Fruit fly (Drosophila melanogaster) whole organism, embryonic: ENCODE data around the gene CG6195.

Experiments used
- Abd-B ChIP-seq: fragments of 200-800 bp; sonication (Bioruptor generic); optimal IDR thresholded peaks from 2 replicates; lab custom pipeline; 2018; ENCODE audit warnings: missing biosample characterization, mild to moderate bottlenecking, missing genetic modification characterization, moderate library complexity
- BtbVII ChIP-seq: fragments of 200-800 bp; sonication (Bioruptor generic); optimal IDR thresholded peaks from 3 replicates; lab custom pipeline; 2017; ENCODE audit warnings: missing biosample characterization, mild to moderate bottlenecking, missing genetic modification characterization
- CG1024 ChIP-seq: fragments of 200-800 bp; sonication (Bioruptor generic); IDR thresholded peaks from 2 replicates; pipeline ENCODE4 v1.3.6; 2022; ENCODE audit warnings: missing biosample characterization, missing genetic modification characterization
- CG10321 ChIP-seq: fragments of 200-800 bp; sonication (Bioruptor generic); IDR thresholded peaks from 2 replicates; pipeline ENCODE4 v1.3.6; 2022; ENCODE audit warnings: missing biosample characterization, missing genetic modification characterization
- CG11093 ChIP-seq: fragments of 200-800 bp; sonication (Bioruptor generic); IDR thresholded peaks from 3 replicates; pipeline ENCODE4 v1.3.6; 2022; ENCODE audit warnings: missing biosample characterization, missing genetic modification characterization
- CG11696 ChIP-seq: fragments of 200-800 bp; sonication (Bioruptor generic); IDR thresholded peaks from 2 replicates; pipeline ENCODE4 v1.3.6; 2022; ENCODE audit warnings: missing biosample characterization, missing genetic modification characterization
- CG14050 ChIP-seq: fragments of 200-800 bp; sonication (Bioruptor generic); IDR thresholded peaks from 3 replicates; pipeline ENCODE4 v1.3.6; 2022; ENCODE audit warnings: missing biosample characterization, missing genetic modification characterization
- CG14860 ChIP-seq: fragments of 200-800 bp; sonication (Bioruptor generic); IDR thresholded peaks from 3 replicates; pipeline ENCODE4 v1.3.6; 2022; ENCODE audit warnings: missing biosample characterization, missing genetic modification characterization; ENCODE audit not compliant: partially characterized antibody
- CG15514 ChIP-seq: fragments of 200-800 bp; sonication (Bioruptor generic); optimal IDR thresholded peaks from 3 replicates; lab custom pipeline; 2017; ENCODE audit warnings: missing biosample characterization, missing genetic modification characterization, mild to moderate bottlenecking, moderate library complexity, missing genetic modification reagents
- CG17328 ChIP-seq: fragments of 200-800 bp; sonication (Bioruptor generic); IDR thresholded peaks from 2 replicates; pipeline ENCODE4 v1.3.6; 2022; ENCODE audit warnings: missing biosample characterization, missing genetic modification characterization
- CG17385 ChIP-seq: fragments of 200-800 bp; sonication (Bioruptor generic); optimal IDR thresholded peaks from 3 replicates; lab custom pipeline; 2018; ENCODE audit warnings: missing biosample characterization, mild to moderate bottlenecking, missing genetic modification characterization
- CG2116 ChIP-seq: fragments of 200-800 bp; sonication (Bioruptor generic); optimal IDR thresholded peaks from 3 replicates; lab custom pipeline; 2018; ENCODE audit warnings: missing biosample characterization, mild to moderate bottlenecking, missing genetic modification characterization
- CG2678 ChIP-seq: fragments of 200-800 bp; sonication (Bioruptor generic); optimal IDR thresholded peaks from 3 replicates; lab custom pipeline; 2019; ENCODE audit warnings: missing biosample characterization, mild to moderate bottlenecking, missing genetic modification characterization, moderate library complexity
- CG3838 ChIP-seq: fragments of 200-800 bp; sonication (Bioruptor generic); optimal IDR thresholded peaks from 3 replicates; lab custom pipeline; 2016; ENCODE audit warnings: missing biosample characterization, missing genetic modification characterization
- CG4404 ChIP-seq: fragments of 200-800 bp; sonication (Bioruptor generic); IDR thresholded peaks from 2 replicates; pipeline ENCODE4 v1.3.6; 2022; ENCODE audit warnings: missing biosample characterization, missing genetic modification characterization
- CG4854 ChIP-seq: fragments of 200-800 bp; sonication (Bioruptor generic); optimal IDR thresholded peaks from 2 replicates; lab custom pipeline; 2016; ENCODE audit warnings: missing biosample characterization, missing genetic modification characterization, inconsistent platforms
- CG5953 ChIP-seq: fragments of 200-800 bp; sonication (Bioruptor generic); IDR thresholded peaks from 2 replicates; pipeline ENCODE4 v1.3.6; 2022; ENCODE audit warnings: missing biosample characterization, missing genetic modification characterization
- D ChIP-seq, 2 experiments: fragments of 200-800 bp in 1 of 2; fragments of >200 bp in 1 of 2; sonication (Bioruptor generic) in 1 of 2; optimal IDR thresholded peaks; 2 replicates in 1 of 2; 3 replicates in 1 of 2; lab custom pipeline; 2017; ENCODE audit warnings: mild to moderate bottlenecking in 1 of 2, missing biosample characterization in 1 of 2, missing genetic modification characterization in 1 of 2, missing genetic modification reagents in 1 of 2
- D19B ChIP-seq: fragments of 200-800 bp; sonication (Bioruptor generic); optimal IDR thresholded peaks from 2 replicates; lab custom pipeline; 2017; ENCODE audit warnings: missing biosample characterization, mild to moderate bottlenecking, missing genetic modification characterization
- Dfd ChIP-seq, 2 experiments: fragments of >200 bp; optimal IDR thresholded peaks; 2 replicates each; lab custom pipeline; 2017; ENCODE audit warnings: missing biosample characterization in 2 of 2, missing genetic modification characterization in 2 of 2
- E2f1 ChIP-seq: fragments of 200-800 bp; sonication (Bioruptor generic); IDR thresholded peaks from 2 replicates; pipeline ENCODE4 v1.3.6; 2022; ENCODE audit warnings: missing biosample characterization, missing genetic modification characterization
- E2f2 ChIP-seq: fragments of 200-800 bp; sonication (Bioruptor generic); IDR thresholded peaks from 2 replicates; pipeline ENCODE4 v1.3.6; 2022; ENCODE audit warnings: missing biosample characterization, missing genetic modification characterization
- HLH4C ChIP-seq: fragments of 200-800 bp; sonication (Bioruptor generic); IDR thresholded peaks from 3 replicates; pipeline ENCODE4 v1.3.6; 2022; ENCODE audit warnings: missing biosample characterization, missing genetic modification characterization; ENCODE audit not compliant: partially characterized antibody
- Hr3 ChIP-seq: fragments of 200-800 bp; sonication (Bioruptor generic); optimal IDR thresholded peaks from 3 replicates; lab custom pipeline; 2016; ENCODE audit warnings: missing biosample characterization, missing genetic modification characterization
- Neu2 ChIP-seq: fragments of 200-800 bp; sonication (Bioruptor generic); optimal IDR thresholded peaks from 3 replicates; lab custom pipeline; 2016; ENCODE audit warnings: missing biosample characterization, missing genetic modification characterization, borderline replicate concordance
- Nf-YA ChIP-seq: fragments of 200-800 bp; sonication (Bioruptor generic); IDR thresholded peaks from 2 replicates; pipeline ENCODE4 v1.3.6; 2022; ENCODE audit warnings: missing biosample characterization, missing genetic modification characterization
- Opbp ChIP-seq: fragments of 200-800 bp; sonication (Bioruptor generic); IDR thresholded peaks from 3 replicates; pipeline ENCODE4 v1.3.6; 2022; ENCODE audit warnings: missing biosample characterization, missing genetic modification characterization; ENCODE audit not compliant: partially characterized antibody
- Sry-δ ChIP-seq: fragments of 200-800 bp; sonication (Bioruptor generic); optimal IDR thresholded peaks from 2 replicates; lab custom pipeline; 2016; ENCODE audit warnings: missing biosample characterization, missing genetic modification characterization
- ara ChIP-seq: fragments of 200-800 bp; sonication (Bioruptor generic); IDR thresholded peaks from 2 replicates; pipeline ENCODE4 v1.3.6; 2022; ENCODE audit warnings: missing biosample characterization, missing genetic modification characterization
- bowl ChIP-seq: fragments of 200-800 bp; sonication (Bioruptor generic); IDR thresholded peaks from 2 replicates; pipeline ENCODE4 v1.3.6; 2022; ENCODE audit warnings: missing biosample characterization, missing genetic modification characterization
- chinmo ChIP-seq: fragments of 200-800 bp; sonication (Bioruptor generic); IDR thresholded peaks from 4 replicates; pipeline ENCODE4 v1.3.6; 2022; ENCODE audit warnings: missing biosample characterization, missing genetic modification characterization; ENCODE audit not compliant: partially characterized antibody
- ci ChIP-seq: fragments of 200-800 bp; sonication (Bioruptor generic); IDR thresholded peaks from 3 replicates; pipeline ENCODE4 v1.3.6; 2022; ENCODE audit warnings: missing biosample characterization, missing genetic modification characterization
- crc ChIP-seq: fragments of 200-800 bp; sonication (Bioruptor generic); optimal IDR thresholded peaks from 2 replicates; lab custom pipeline; 2016; ENCODE audit warnings: missing biosample characterization, missing genetic modification characterization
- dpn ChIP-seq, 2 experiments: fragments of 200-800 bp; sonication (Bioruptor generic); optimal IDR thresholded peaks; 3 replicates each; lab custom pipeline; 2016; ENCODE audit warnings: missing biosample characterization in 2 of 2, missing genetic modification characterization in 2 of 2
- gem ChIP-seq: fragments of 200-800 bp; sonication (Bioruptor generic); optimal IDR thresholded peaks from 2 replicates; lab custom pipeline; 2019; ENCODE audit warnings: missing biosample characterization, mild to moderate bottlenecking, missing genetic modification characterization, moderate library complexity
- inv ChIP-seq: fragments of 200-800 bp; sonication (Bioruptor generic); IDR thresholded peaks from 2 replicates; pipeline ENCODE4 v1.3.6; 2022; ENCODE audit warnings: missing biosample characterization, missing genetic modification characterization; ENCODE audit not compliant: partially characterized antibody
- mirr ChIP-seq: fragments of 200-800 bp; sonication (Bioruptor generic); optimal IDR thresholded peaks from 3 replicates; lab custom pipeline; 2018; ENCODE audit warnings: missing biosample characterization, mild to moderate bottlenecking, missing genetic modification characterization
- nau ChIP-seq: fragments of 200-800 bp; sonication (Bioruptor generic); optimal IDR thresholded peaks from 3 replicates; lab custom pipeline; 2017; ENCODE audit warnings: missing biosample characterization, mild to moderate bottlenecking, missing genetic modification characterization, missing genetic modification reagents
- p53 ChIP-seq: fragments of 200-800 bp; sonication (Bioruptor generic); optimal IDR thresholded peaks from 2 replicates; lab custom pipeline; 2016; ENCODE audit warnings: missing biosample characterization, missing genetic modification characterization
- pan ChIP-seq, 4 experiments: fragments of >200 bp in 3 of 4; fragments of 200-800 bp in 1 of 4; sonication (Bioruptor generic) in 1 of 4; optimal IDR thresholded peaks in 3 of 4; IDR thresholded peaks in 1 of 4; 2 replicates each; pipeline versions ENCODE4 v1.3.6 to Lab custom; 2017 to 2022; ENCODE audit warnings: missing biosample characterization in 2 of 4, missing genetic modification characterization in 2 of 4, mixed read lengths in 1 of 4
- pzg ChIP-seq: fragments of 200-800 bp; sonication (Bioruptor generic); optimal IDR thresholded peaks from 3 replicates; lab custom pipeline; 2018; ENCODE audit warnings: missing biosample characterization, mild to moderate bottlenecking, missing genetic modification characterization, moderate library complexity
- seq ChIP-seq: fragments of 200-800 bp; sonication (Bioruptor generic); IDR thresholded peaks from 2 replicates; pipeline ENCODE4 v1.3.6; 2022; ENCODE audit warnings: missing biosample characterization, missing genetic modification characterization
- sim ChIP-seq: fragments of 200-800 bp; sonication (Bioruptor generic); IDR thresholded peaks from 2 replicates; pipeline ENCODE4 v1.3.6; 2022; ENCODE audit warnings: missing biosample characterization, missing genetic modification characterization
- sug ChIP-seq: fragments of 200-800 bp; optimal IDR thresholded peaks from 2 replicates; lab custom pipeline; 2019; ENCODE audit warnings: missing biosample characterization, mild to moderate bottlenecking, missing genetic modification characterization, moderate library complexity
- unpg ChIP-seq: fragments of 200-800 bp; sonication (Bioruptor generic); optimal IDR thresholded peaks from 3 replicates; lab custom pipeline; 2018; ENCODE audit warnings: missing biosample characterization, mild to moderate bottlenecking, missing genetic modification characterization, moderate library complexity
- vfl ChIP-seq: fragments of 200-800 bp; sonication (Bioruptor generic); optimal IDR thresholded peaks from 2 replicates; lab custom pipeline; 2016; ENCODE audit warnings: missing biosample characterization, missing genetic modification characterization
- zf30C ChIP-seq: fragments of 200-800 bp; sonication (Bioruptor generic); optimal IDR thresholded peaks from 3 replicates; lab custom pipeline; 2018; ENCODE audit warnings: missing biosample characterization, mild to moderate bottlenecking, missing genetic modification characterization

CG6195 gene

DNA sequence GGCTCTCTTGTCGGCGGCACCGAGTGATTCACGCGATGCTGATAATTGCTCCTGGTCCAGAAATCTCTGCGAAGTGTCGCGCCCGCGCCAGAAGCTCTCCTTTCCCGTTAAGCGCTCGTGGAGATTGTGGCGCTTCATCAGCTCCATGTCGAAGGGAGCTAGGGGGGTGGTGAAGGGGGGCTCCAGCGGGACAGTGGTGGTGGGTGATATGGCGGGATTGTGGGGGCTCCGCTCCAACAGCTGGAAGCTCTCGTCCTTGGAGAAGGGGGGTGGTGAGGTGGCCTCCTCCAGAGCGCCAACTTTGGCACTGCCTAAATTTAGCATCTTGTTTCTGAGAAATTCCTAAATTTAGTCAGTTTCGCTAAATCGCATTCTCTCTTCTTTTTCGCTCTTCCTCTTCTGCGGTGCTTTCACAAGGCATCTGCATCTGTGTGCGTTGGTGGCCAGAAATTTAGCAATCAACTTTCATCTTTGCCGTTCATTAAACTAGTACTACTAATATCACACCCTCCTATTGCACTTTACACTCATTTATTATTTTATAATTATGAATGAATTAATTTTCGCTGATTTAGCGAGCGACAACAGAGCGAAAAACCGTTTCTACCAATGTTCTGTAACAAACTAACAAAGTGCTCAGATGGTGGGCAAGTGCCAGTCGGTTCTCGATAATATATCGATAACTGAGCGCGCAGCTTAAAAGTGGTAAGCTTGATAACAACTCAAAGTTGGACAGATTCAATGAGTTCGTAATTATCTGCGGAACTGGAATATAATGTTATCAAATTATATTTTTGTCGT is 5.9 kb downstream of the CG6195 start, which contains the start of gene subdued (continued):
- TF ChIP-seq Dfd (GFP tag; optimal IDR thresholded peaks at IDR 0.05; lab: Kevin White, UChicago) (no peak), Nf-YA (GFP tag; lab: Robert Waterston, UW) (no peak), chinmo (0 out of 4 replicates have a peak, but pooled peaks have one; percentile 30), Hr3 (GFP tag; lab: Kevin White, UChicago) (no peak), Neu2 (GFP tag; lab: Kevin White, UChicago) (no peak), Opbp (peak; percentile 19; the same call in 2 of the 3 replicates), inv (GFP tag; lab: Robert Waterston, UW) (peak; percentile 30; the same call in 1 of the 2 replicates), zf30C (GFP tag; lab: Kevin White, UChicago) (no peak), CG15514 (GFP tag; lab: Kevin White, UChicago) (no peak), dpn (GFP tag; optimal IDR thresholded peaks at IDR 0.05; lab: Kevin White, UChicago) (no peak), ci (GFP tag; lab: Robert Waterston, UW) (peak; percentile 57; the same call in 1 of the 3 replicates), CG3838 (GFP tag; lab: Kevin White, UChicago) (no peak), mirr (GFP tag; lab: Kevin White, UChicago) (no peak), CG17385 (GFP tag; lab: Kevin White, UChicago) (peak; percentile 83), HLH4C (peak; percentile 65), sug (tag; lab: Kevin White, UChicago) (peak; percentile 32), E2f2 (GFP tag; lab: Robert Waterston, UW) (peak; percentile 90), CG2116 (GFP tag; lab: Kevin White, UChicago) (peak; percentile 71), seq (GFP tag; lab: Robert Waterston, UW) (0 out of 2 replicates have a peak, but pooled peaks have one; percentile 24), nau (GFP tag; lab: Kevin White, UChicago) (no peak), pzg (GFP tag; lab: Kevin White, UChicago) (peak; percentile 11), D19B (GFP tag; lab: Kevin White, UChicago) (no peak), CG10321 (GFP tag; lab: Robert Waterston, UW) (no peak), pan (optimal IDR thresholded peaks at IDR 0.05; lab: Kevin White, UChicago) (no peak), pan (GFP tag; optimal IDR thresholded peaks at IDR 0.05 in 1 of 2, IDR thresholded peaks at IDR 0.05 in 1 of 2) (no peak), ara (0 out of 2 replicates have a peak, but pooled peaks have one; percentile 30)

DNA sequence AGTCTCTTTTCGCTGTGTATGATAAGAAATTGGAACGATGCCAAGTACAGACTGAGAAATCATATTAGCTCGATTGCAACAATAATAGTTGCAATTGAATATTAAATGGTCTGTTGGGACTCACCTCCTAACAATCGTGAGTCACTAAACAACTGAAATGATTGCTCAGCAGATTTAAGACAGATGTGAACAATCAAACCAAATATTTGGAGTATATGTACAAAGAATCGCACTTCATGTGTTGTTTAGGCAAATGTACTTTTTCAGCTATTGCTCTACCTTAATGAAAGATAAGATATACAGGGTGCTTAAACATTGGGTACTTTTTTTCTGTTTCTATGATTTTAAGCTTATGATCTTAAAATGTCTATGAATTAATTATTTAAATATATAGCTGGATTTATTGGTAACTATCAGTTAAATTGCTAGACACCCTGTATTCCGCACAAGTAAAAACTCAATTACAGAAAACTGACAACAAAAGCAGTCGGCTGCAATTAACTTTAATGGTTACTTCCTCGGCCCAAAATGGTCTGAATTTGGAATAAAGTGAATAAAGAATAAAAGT is 6.6 kb downstream of the CG6195 start:
- TF ChIP-seq CG4404 (GFP tag; lab: Robert Waterston, UW), result no peak
- TF ChIP-seq CG5953 (GFP tag; lab: Robert Waterston, UW), result peak; percentile 82
- TF ChIP-seq vfl (GFP tag; lab: Kevin White, UChicago), result no peak
- no peak for TF ChIP-seq p53 (GFP tag; lab: Kevin White, UChicago)
- TF ChIP-seq unpg, result peak; percentile 95
- TF ChIP-seq CG1024 (GFP tag; lab: Robert Waterston, UW), result peak; percentile 54; the same call in 1 of the 2 replicates
- TF ChIP-seq crc (GFP tag; lab: Kevin White, UChicago), result peak; percentile 46
- peak; percentile 87 for TF ChIP-seq E2f1 (GFP tag; lab: Robert Waterston, UW)
- TF ChIP-seq sim (GFP tag; lab: Robert Waterston, UW), result peak; percentile 57; the same call in 1 of the 2 replicates
- TF ChIP-seq CG14860 (GFP tag; lab: Robert Waterston, UW), result no peak
- peak; percentile 87 for TF ChIP-seq BtbVII (GFP tag; lab: Kevin White, UChicago)
- TF ChIP-seq bowl, result peak; percentile 63; the same call in 1 of the 2 replicates
- no peak for TF ChIP-seq D (optimal IDR thresholded peaks at IDR 0.05; lab: Kevin White, UChicago)
- peak; percentile 79 for TF ChIP-seq D (GFP tag; optimal IDR thresholded peaks at IDR 0.05; lab: Kevin White, UChicago)
- TF ChIP-seq CG17328, result peak; percentile 89
- peak; percentile 92 for TF ChIP-seq gem
- no peak for TF ChIP-seq Abd-B (GFP tag; lab: Kevin White, UChicago)
- TF ChIP-seq CG11093 (GFP tag; lab: Robert Waterston, UW), result peak; percentile 46; the same call in 1 of the 3 replicates
- TF ChIP-seq CG14050, result peak; percentile 87
- peak; percentile 74 for TF ChIP-seq CG4854 (GFP tag; lab: Kevin White, UChicago)
- TF ChIP-seq Sry-δ, result no peak
- peak; percentile 95 for TF ChIP-seq CG2678 (tag; lab: Kevin White, UChicago)
- TF ChIP-seq CG11696, result peak; percentile 90
